Fruit fly (Drosophila melanogaster): Measurements from ENCODE around the gene CG42718.

dm6 chr3L:16362119-16362653 is 41.1 kb upstream of the CG42718 start, which contains the start of gene Cpr72Ea:
- TF ChIP-seq CG6163 (GFP tag; IDR thresholded peaks at IDR 0.05) (no peak), pdm3 (GFP tag; optimal IDR thresholded peaks at IDR 0.05) (no peak)

All from whole organism, prepupa.